Worm (Caenorhabditis elegans) whole organism, L1 larva: ENCODE measurements around the gene fipr-25.

ENCODE experiments used
- efl-1 ChIP-seq, 4 experiments: fragments of 150-350 bp; optimal IDR thresholded peaks in 3 of 4; peaks in 1 of 4; 1 replicate in 1 of 4; 2 replicates in 3 of 4; lab custom pipeline; 2014; ENCODE audit warnings: missing biosample characterization in 2 of 4, missing genetic modification characterization in 2 of 4, missing genetic modification reagents in 2 of 4
- egl-27 ChIP-seq, 2 experiments: fragments of 150-350 bp in 1 of 2; sonication (generic microtip); optimal IDR thresholded peaks; 3 replicates each; lab custom pipeline; 2017 to 2018; ENCODE audit warnings: missing biosample characterization in 2 of 2, missing genetic modification characterization in 2 of 2, missing genetic modification reagents in 2 of 2
- nhr-76 ChIP-seq: sonication (generic microtip); optimal IDR thresholded peaks from 2 replicates; lab custom pipeline; 2017; ENCODE audit warnings: missing biosample characterization, missing genetic modification characterization

- no peak for TF ChIP-seq nhr-76 (tag; lab: Kevin White, UChicago)
- no peak for TF ChIP-seq efl-1 (optimal IDR thresholded peaks at IDR 0.05; lab: Kevin White, UChicago)
- TF ChIP-seq efl-1 (GFP tag; optimal IDR thresholded peaks at IDR 0.05 in 1 of 2; lab: Kevin White, UChicago), result no peak
- TF ChIP-seq egl-27 (tag; optimal IDR thresholded peaks at IDR 0.05; lab: Kevin White, UChicago), result no peak
Observed at ce11 chrV:1998358-1998757, 41.1 kb downstream of the fipr-25 start.
